Worm (Caenorhabditis elegans) whole organism, early embryonic: ENCODE data around the gene mrpl-40.

ENCODE experiments used
- F13C5.2 ChIP-seq: sonication (generic microtip); optimal IDR thresholded peaks from 2 replicates; lab custom pipeline; 2017; ENCODE audit warnings: mild to moderate bottlenecking, missing genetic modification characterization, inconsistent platforms, missing compliant biosample characterization
- ama-1 ChIP-seq: fragments of 150-350 bp; optimal IDR thresholded peaks from 2 replicates; lab custom pipeline; 2014
- flt-1 ChIP-seq: fragments of 200-800 bp; sonication (Bioruptor generic); IDR thresholded peaks from 2 replicates; pipeline ENCODE4 v1.3.6; 2022; ENCODE audit warnings: missing genetic modification characterization, missing compliant biosample characterization
- hmg-4 ChIP-seq: fragments of 200-800 bp; sonication (Bioruptor generic); optimal IDR thresholded peaks from 2 replicates; lab custom pipeline; 2018; ENCODE audit warnings: mild to moderate bottlenecking, missing genetic modification characterization, missing compliant biosample characterization
- pes-1 ChIP-seq: fragments of 200-800 bp; sonication (Bioruptor generic); IDR thresholded peaks from 2 replicates; pipeline ENCODE4 v1.3.6; 2022; ENCODE audit warnings: missing genetic modification reagents, missing genetic modification characterization, missing compliant biosample characterization
- tbx-37 ChIP-seq: fragments of 200-800 bp; sonication (Bioruptor generic); conservative IDR thresholded peaks from 2 replicates; pipeline ENCODE4 v1.3.6; 2022; ENCODE audit warnings: missing genetic modification reagents, missing genetic modification characterization, missing compliant biosample characterization

DNA sequence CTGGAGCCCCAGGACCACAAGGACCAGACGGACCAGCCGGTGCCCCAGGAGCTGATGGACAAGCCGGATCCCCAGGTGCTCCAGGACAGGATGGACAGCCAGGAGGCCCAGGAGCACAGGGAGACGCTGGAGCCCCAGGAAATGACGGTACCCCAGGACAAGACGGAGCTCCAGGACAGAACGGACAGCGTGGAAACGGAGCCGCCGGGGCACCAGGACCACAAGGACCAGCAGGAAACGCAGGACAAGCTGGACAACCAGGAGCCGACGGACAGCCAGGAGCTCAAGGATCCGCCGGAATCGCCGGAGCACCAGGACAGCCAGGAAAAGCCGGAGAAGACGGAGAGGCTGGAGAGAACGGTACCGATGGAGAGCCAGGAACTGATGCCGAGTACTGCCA is 45.9 kb upstream of the mrpl-40 start:
- TF ChIP-seq ama-1 (lab: Kevin White, UChicago) (no peak), tbx-37 (no peak), flt-1 (GFP tag; lab: Robert Waterston, UW) (no peak), hmg-4 (GFP tag; lab: Kevin White, UChicago) (peak; percentile 4), pes-1 (GFP tag; lab: Robert Waterston, UW) (no peak), F13C5.2 (tag; lab: Kevin White, UChicago) (no peak)
